Fruit fly (Drosophila melanogaster): ENCODE data around the gene bab2.

DNA sequence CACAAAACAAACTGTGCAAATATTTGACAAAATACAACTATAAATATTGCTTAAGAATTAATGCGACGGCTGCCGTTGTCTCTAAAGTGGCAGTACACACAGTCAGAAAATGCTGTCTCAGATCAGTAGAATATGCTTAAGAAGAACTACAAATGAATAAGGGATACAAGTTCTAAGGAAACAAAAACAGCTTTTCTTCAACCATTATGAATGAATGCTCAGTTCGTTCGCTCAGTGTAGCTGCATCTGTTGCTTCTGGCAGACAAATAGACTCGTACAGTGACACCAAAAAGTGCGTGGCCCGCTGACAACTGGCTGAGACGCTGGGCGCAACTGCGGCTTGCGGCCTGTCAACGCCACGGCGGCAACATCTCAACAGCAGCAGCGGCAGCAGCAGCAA lies 11.3 kb downstream of the bab2 start:
- TF ChIP-seq Snoo (tag; optimal IDR thresholded peaks at IDR 0.05) (no peak), CG8301 (tag; optimal IDR thresholded peaks at IDR 0.05) (peak; percentile 29), CG8159 (tag; optimal IDR thresholded peaks at IDR 0.05) (peak; percentile 4), CG32121 (GFP tag; IDR thresholded peaks at IDR 0.05) (peak; percentile 50; the same call in 1 of the 2 replicates), CG12605 (GFP tag; IDR thresholded peaks at IDR 0.05) (0 out of 2 replicates have a peak, but pooled peaks have one; percentile 23), fd96Ca (GFP tag; IDR thresholded peaks at IDR 0.05) (0 out of 3 replicates have a peak, but pooled peaks have one; percentile 49), CG13204 (GFP tag; optimal IDR thresholded peaks at IDR 0.05) (no peak), CG10348 (GFP tag; IDR thresholded peaks at IDR 0.05) (no peak), EcR (GFP tag; optimal IDR thresholded peaks at IDR 0.05) (no peak), CG34367 (tag; optimal IDR thresholded peaks at IDR 0.05) (no peak)

All from whole organism, pupa.